Worm (Caenorhabditis elegans) whole organism, young adult: ENCODE results near the gene atic-1.

Source experiments
- B0019.2 ChIP-seq: fragments of 200-800 bp; sonication (Bioruptor generic); conservative IDR thresholded peaks from 2 replicates; pipeline ENCODE4 v1.3.6; 2022; ENCODE audit warnings: missing genetic modification reagents, missing genetic modification characterization, missing compliant biosample characterization
- C06A6.2 ChIP-seq: fragments of 200-800 bp; sonication (Bioruptor generic); conservative IDR thresholded peaks from 2 replicates; pipeline ENCODE4 v1.3.6; 2022; ENCODE audit warnings: missing genetic modification characterization, missing compliant biosample characterization
- C17E4.6 ChIP-seq: fragments of 200-800 bp; sonication (Bioruptor generic); IDR thresholded peaks from 2 replicates; pipeline ENCODE4 v1.3.6; 2022; ENCODE audit warnings: missing genetic modification reagents, missing genetic modification characterization, missing compliant biosample characterization
- F33H1.4 ChIP-seq: fragments of 200-800 bp; sonication (Bioruptor generic); IDR thresholded peaks from 2 replicates; pipeline ENCODE4 v1.3.6; 2022; ENCODE audit warnings: missing genetic modification reagents, missing genetic modification characterization, missing compliant biosample characterization
- F49E8.2 ChIP-seq: sonication (generic microtip); optimal IDR thresholded peaks from 3 replicates; lab custom pipeline; 2017; ENCODE audit warnings: missing genetic modification characterization, mild to moderate bottlenecking, missing compliant biosample characterization, antibody characterized with exemption, moderate library complexity; ENCODE audit not compliant: insufficient read depth
- F52B5.7 ChIP-seq: sonication (generic microtip); optimal IDR thresholded peaks from 2 replicates; lab custom pipeline; 2016; ENCODE audit warnings: mild to moderate bottlenecking, missing genetic modification characterization, missing compliant biosample characterization
- F55B11.4 ChIP-seq: sonication (generic microtip); optimal IDR thresholded peaks from 2 replicates; lab custom pipeline; 2016; ENCODE audit warnings: missing compliant biosample characterization, missing genetic modification characterization, borderline replicate concordance; ENCODE audit not compliant: insufficient read depth
- Y53G8AR.9 ChIP-seq: fragments of 200-800 bp; sonication (Bioruptor generic); conservative IDR thresholded peaks from 2 replicates; pipeline ENCODE4 v1.3.6; 2022; ENCODE audit warnings: missing genetic modification reagents, missing genetic modification characterization, missing compliant biosample characterization
- Y95B8A.8 ChIP-seq: fragments of 200-800 bp; sonication (Bioruptor generic); IDR thresholded peaks from 2 replicates; pipeline ENCODE4 v1.3.6; 2022; ENCODE audit warnings: missing genetic modification reagents, missing genetic modification characterization, missing compliant biosample characterization
- aptf-3 ChIP-seq: fragments of 200-800 bp; sonication (Bioruptor generic); IDR thresholded peaks from 2 replicates; pipeline ENCODE4 v1.3.6; 2022; ENCODE audit warnings: missing genetic modification characterization, missing compliant biosample characterization
- ccch-3 ChIP-seq: fragments of 200-800 bp; sonication (Bioruptor generic); optimal IDR thresholded peaks from 2 replicates; lab custom pipeline; 2018; ENCODE audit warnings: mild to moderate bottlenecking, missing genetic modification characterization, missing compliant biosample characterization
- cebp-2 ChIP-seq: fragments of 200-800 bp; sonication (Bioruptor generic); IDR thresholded peaks from 2 replicates; pipeline ENCODE4 v1.3.6; 2022; ENCODE audit warnings: missing genetic modification characterization, missing compliant biosample characterization
- ceh-27 ChIP-seq: fragments of 200-800 bp; sonication (Bioruptor generic); optimal IDR thresholded peaks from 2 replicates; lab custom pipeline; 2018; ENCODE audit warnings: mild to moderate bottlenecking, missing genetic modification characterization, moderate library complexity, missing compliant biosample characterization
- ceh-58 ChIP-seq: fragments of 200-800 bp; sonication (Bioruptor generic); IDR thresholded peaks from 2 replicates; pipeline ENCODE4 v1.3.6; 2022; ENCODE audit warnings: missing genetic modification characterization, missing compliant biosample characterization
- ceh-79 ChIP-seq: sonication (generic microtip); optimal IDR thresholded peaks from 2 replicates; lab custom pipeline; 2017; ENCODE audit warnings: mild to moderate bottlenecking, missing genetic modification characterization, missing compliant biosample characterization
- ceh-91 ChIP-seq: fragments of 200-800 bp; sonication (Bioruptor generic); IDR thresholded peaks from 2 replicates; pipeline ENCODE4 v1.3.6; 2022; ENCODE audit warnings: missing genetic modification reagents, missing genetic modification characterization, missing compliant biosample characterization
- dpff-1 ChIP-seq: sonication (generic microtip); optimal IDR thresholded peaks from 2 replicates; lab custom pipeline; 2017; ENCODE audit warnings: mild to moderate bottlenecking, missing genetic modification characterization, missing compliant biosample characterization
- egl-18 ChIP-seq: fragments of 200-800 bp; sonication (Bioruptor generic); IDR thresholded peaks from 2 replicates; pipeline ENCODE4 v1.3.6; 2022; ENCODE audit warnings: missing genetic modification reagents, missing genetic modification characterization, missing compliant biosample characterization
- hmg-20 ChIP-seq: fragments of 200-800 bp; sonication (Bioruptor generic); IDR thresholded peaks from 2 replicates; pipeline ENCODE4 v1.3.6; 2022; ENCODE audit warnings: missing genetic modification reagents, missing genetic modification characterization, missing compliant biosample characterization
- let-526 ChIP-seq: fragments of 200-800 bp; sonication (Bioruptor generic); IDR thresholded peaks from 2 replicates; pipeline ENCODE4 v1.3.6; 2022; ENCODE audit warnings: missing genetic modification reagents, missing genetic modification characterization, missing compliant biosample characterization
- lir-1 ChIP-seq: fragments of 200-800 bp; sonication (Bioruptor generic); conservative IDR thresholded peaks from 2 replicates; pipeline ENCODE4 v1.3.6; 2022; ENCODE audit warnings: missing genetic modification reagents, missing genetic modification characterization, missing compliant biosample characterization
- madf-6 ChIP-seq: fragments of 200-800 bp; sonication (Bioruptor generic); IDR thresholded peaks from 2 replicates; pipeline ENCODE4 v1.3.6; 2022; ENCODE audit warnings: missing genetic modification reagents, missing genetic modification characterization, missing compliant biosample characterization
- mcd-1 ChIP-seq: fragments of 200-800 bp; sonication (Bioruptor generic); IDR thresholded peaks from 2 replicates; pipeline ENCODE4 v1.3.6; 2022; ENCODE audit warnings: missing genetic modification reagents, missing genetic modification characterization, missing compliant biosample characterization
- mel-28 ChIP-seq: sonication (generic microtip); optimal IDR thresholded peaks from 2 replicates; lab custom pipeline; 2016; ENCODE audit warnings: borderline replicate concordance, mild to moderate bottlenecking, missing genetic modification characterization, missing compliant biosample characterization
- rcor-1 ChIP-seq: fragments of 200-800 bp; sonication (Bioruptor generic); IDR thresholded peaks from 2 replicates; pipeline ENCODE4 v1.3.6; 2022; ENCODE audit warnings: missing genetic modification reagents, missing genetic modification characterization, missing compliant biosample characterization
- sea-2 ChIP-seq: fragments of 200-800 bp; sonication (Bioruptor generic); IDR thresholded peaks from 2 replicates; pipeline ENCODE4 v1.3.6; 2022; ENCODE audit warnings: missing genetic modification characterization, missing compliant biosample characterization
- snpc-3.4 ChIP-seq: sonication (generic microtip); optimal IDR thresholded peaks from 2 replicates; lab custom pipeline; 2017; ENCODE audit warnings: missing genetic modification characterization, mild to moderate bottlenecking, missing compliant biosample characterization, antibody characterized with exemption, moderate library complexity, missing genotype, missing genetic modification reagents
- somi-1 ChIP-seq: fragments of 200-800 bp; sonication (Bioruptor generic); optimal IDR thresholded peaks from 2 replicates; lab custom pipeline; 2018; ENCODE audit warnings: mild to moderate bottlenecking, missing genetic modification characterization, missing compliant biosample characterization
- sptf-2 ChIP-seq: fragments of 200-800 bp; sonication (Bioruptor generic); optimal IDR thresholded peaks from 2 replicates; lab custom pipeline; 2018; ENCODE audit warnings: mild to moderate bottlenecking, missing genetic modification characterization, missing compliant biosample characterization
- unc-62 ChIP-seq: fragments of 150-350 bp; optimal IDR thresholded peaks from 2 replicates; lab custom pipeline; 2014; ENCODE audit warnings: missing biosample characterization, missing genetic modification reagents, missing genetic modification characterization
- zim-3 ChIP-seq: sonication (generic microtip); optimal IDR thresholded peaks from 2 replicates; lab custom pipeline; 2017; ENCODE audit warnings: mild to moderate bottlenecking, missing genetic modification characterization, moderate library complexity, missing compliant biosample characterization
- ztf-18 ChIP-seq: sonication (generic microtip); optimal IDR thresholded peaks from 2 replicates; lab custom pipeline; 2016; ENCODE audit warnings: missing genotype, mild to moderate bottlenecking, missing genetic modification characterization, missing compliant biosample characterization
- ztf-25 ChIP-seq: fragments of 200-800 bp; sonication (Bioruptor generic); IDR thresholded peaks from 2 replicates; pipeline ENCODE4 v1.3.6; 2022; ENCODE audit warnings: missing genetic modification reagents, missing genetic modification characterization, missing compliant biosample characterization

Gene atic-1

DNA sequence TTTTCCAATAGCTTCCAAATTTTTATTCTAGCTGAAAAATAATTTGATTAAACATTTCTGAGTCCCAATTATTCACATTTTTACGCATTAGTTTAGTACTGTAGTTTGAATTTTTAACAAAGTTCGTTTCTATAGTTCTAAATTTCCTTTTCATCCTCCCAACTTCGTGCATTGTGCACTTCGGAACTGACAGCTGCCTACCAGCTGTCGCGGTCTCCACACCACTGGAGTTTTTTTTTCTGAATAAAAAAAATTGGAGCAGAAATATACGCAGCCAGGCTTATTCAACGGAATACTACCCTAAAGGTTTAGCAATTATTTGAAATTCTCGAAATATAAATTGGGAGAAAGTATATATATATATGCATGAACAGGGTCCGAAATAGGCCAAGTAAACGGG, 32.6 kb upstream of the atic-1 start:
- TF ChIP-seq sea-2 (GFP tag; lab: Robert Waterston, UW) (no peak), ztf-18 (no peak)

DNA sequence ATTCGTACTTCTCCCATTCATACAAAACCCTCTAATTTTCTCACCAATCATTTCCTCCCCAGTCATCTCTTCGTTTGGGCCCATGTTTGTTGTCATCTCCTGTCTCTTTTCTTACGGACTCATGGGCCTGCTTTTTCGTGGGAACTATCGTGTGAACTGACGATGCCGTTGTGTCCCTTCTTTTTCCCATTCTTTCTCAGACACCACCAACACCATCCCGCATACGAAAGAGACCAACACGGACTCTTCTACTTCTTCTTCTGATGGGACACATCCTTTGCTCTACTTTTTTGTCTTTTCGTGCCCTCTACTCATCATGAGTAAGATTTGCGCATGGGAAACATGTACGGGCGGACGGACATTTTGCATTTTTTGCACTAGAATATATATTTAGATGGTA, 31.5 kb upstream of the atic-1 start:
- no peak for TF ChIP-seq C06A6.2 (GFP tag; lab: Robert Waterston, UW)

DNA sequence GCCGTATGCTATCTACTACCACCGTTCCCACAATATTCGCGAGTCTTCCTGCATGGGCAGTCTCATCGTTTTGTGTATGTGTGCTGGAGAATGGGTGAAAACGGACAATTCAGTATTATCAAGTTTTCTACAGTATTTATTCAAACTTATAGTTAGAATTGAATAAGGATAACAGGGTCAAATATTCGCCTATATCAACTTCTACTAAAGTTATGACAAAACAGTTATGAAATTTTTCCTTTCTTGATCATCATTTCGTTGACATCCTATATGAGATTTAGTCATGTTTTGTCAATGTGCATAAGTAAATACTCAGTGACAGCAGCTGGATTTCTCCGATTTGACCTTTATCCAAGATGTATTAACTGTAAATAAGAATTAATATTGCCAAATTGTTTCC, 30.5 kb upstream of the atic-1 start:
- TF ChIP-seq egl-18 (no peak), mcd-1 (GFP tag; lab: Robert Waterston, UW) (no peak), F55B11.4 (tag; lab: Kevin White, UChicago) (no peak), hmg-20 (GFP tag; lab: Robert Waterston, UW) (no peak), F33H1.4 (GFP tag; lab: Robert Waterston, UW) (no peak), C17E4.6 (GFP tag; lab: Robert Waterston, UW) (no peak), cebp-2 (GFP tag; lab: Robert Waterston, UW) (no peak), somi-1 (no peak), snpc-3.4 (tag; lab: Kevin White, UChicago) (no peak), rcor-1 (GFP tag; lab: Robert Waterston, UW) (no peak), Y95B8A.8 (GFP tag; lab: Robert Waterston, UW) (no peak), ztf-25 (GFP tag; lab: Robert Waterston, UW) (no peak), mel-28 (tag; lab: Kevin White, UChicago) (no peak), ztf-18 (no peak), ceh-91 (no peak), aptf-3 (GFP tag; lab: Robert Waterston, UW) (no peak), ceh-27 (GFP tag; lab: Kevin White, UChicago) (no peak)

DNA sequence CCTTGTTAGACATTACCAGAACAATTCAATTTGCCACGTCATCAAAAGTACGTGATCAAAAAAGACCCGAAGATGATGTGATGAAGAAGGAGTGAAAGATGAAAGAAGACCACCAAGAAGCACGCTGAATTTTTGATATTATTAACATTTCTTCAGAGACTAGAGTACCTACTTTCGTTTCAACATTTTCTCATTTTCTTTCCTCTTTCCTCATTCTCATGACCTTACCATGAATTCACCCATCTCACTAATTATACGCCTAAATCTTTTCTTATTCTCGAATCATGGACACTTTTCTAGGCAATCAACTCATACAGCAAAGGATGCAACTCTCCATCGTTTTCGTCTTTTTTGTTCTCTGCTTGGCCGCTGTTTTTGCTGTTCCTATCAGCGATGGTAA, 13.2 kb upstream of the atic-1 start, which contains the start of gene flp-10:
Gene flp-10, plus strand, starts transcription at position 301 of the 400 bp plus-strand sequence.
- TF ChIP-seq egl-18: no peak
- no peak for TF ChIP-seq dpff-1 (tag; lab: Kevin White, UChicago)
- no peak for TF ChIP-seq unc-62 (GFP tag; lab: Kevin White, UChicago)
- no peak for TF ChIP-seq ceh-79 (tag; lab: Kevin White, UChicago)
- TF ChIP-seq zim-3: no peak
- TF ChIP-seq let-526 (GFP tag; lab: Robert Waterston, UW): no peak
- no peak for TF ChIP-seq ceh-58
- TF ChIP-seq ccch-3 (GFP tag; lab: Kevin White, UChicago): no peak
- no peak for TF ChIP-seq mel-28 (tag; lab: Kevin White, UChicago)
- no peak for TF ChIP-seq sptf-2 (GFP tag; lab: Kevin White, UChicago)
- TF ChIP-seq B0019.2 (GFP tag; lab: Robert Waterston, UW): no peak
- no peak for TF ChIP-seq F52B5.7 (tag; lab: Kevin White, UChicago)

DNA sequence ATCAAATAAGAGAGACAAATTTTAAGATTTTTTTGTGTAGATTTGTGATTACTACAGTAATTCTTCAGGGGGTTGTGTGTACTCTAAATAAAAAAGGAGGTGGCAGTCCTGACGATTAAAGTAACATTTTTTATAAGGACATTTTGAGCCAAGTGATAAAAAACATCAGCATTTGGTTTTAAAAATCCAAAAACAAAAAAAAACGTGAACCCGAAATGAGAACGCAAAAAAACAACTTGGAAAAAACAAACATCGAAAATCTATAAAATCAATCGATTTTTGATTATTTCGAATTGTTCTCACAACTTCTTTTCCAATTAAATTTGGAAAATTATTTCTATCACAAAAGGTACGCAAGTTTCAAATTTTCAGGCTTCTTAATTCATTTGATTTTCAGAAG, 11.4 kb upstream of the atic-1 start, which contains the start of gene T06C10.3:
Gene T06C10.3, plus strand, starts transcription at position 301 of the 400 bp plus-strand sequence.
- no peak for TF ChIP-seq F49E8.2
- no peak for TF ChIP-seq madf-6 (GFP tag; lab: Robert Waterston, UW)
- TF ChIP-seq lir-1 (GFP tag; lab: Robert Waterston, UW): no peak
- TF ChIP-seq F33H1.4 (GFP tag; lab: Robert Waterston, UW): no peak
- no peak for TF ChIP-seq Y53G8AR.9 (GFP tag; lab: Robert Waterston, UW)
- TF ChIP-seq, all 124 proteins: peak for 0
